Worm (Caenorhabditis elegans): ENCODE results near the gene srh-292.

DNA sequence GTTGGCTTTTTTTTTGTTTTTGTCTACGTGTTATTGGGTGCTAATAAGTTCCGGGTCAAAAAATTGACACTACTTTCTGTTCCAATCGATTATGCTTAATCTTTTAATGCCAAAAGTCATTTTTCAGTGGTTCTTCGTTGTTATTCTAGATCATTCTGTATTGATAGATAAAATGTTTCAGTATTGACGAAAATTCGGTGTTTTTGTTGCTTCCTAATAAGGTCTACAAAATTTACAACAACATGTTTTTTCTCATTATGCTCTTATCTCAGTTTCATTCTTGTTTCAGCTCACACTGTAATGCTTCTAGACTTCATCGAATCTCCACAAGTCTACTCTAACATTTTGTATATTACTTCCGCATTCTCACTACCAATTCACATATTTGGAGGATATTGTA, 28.8 kb downstream of the srh-292 start, which contains the start of gene srh-303:
- TF ChIP-seq pha-4 (tag; optimal IDR thresholded peaks at IDR 0.05) = no peak
- TF ChIP-seq lsy-12 (tag; optimal IDR thresholded peaks at IDR 0.05) = no peak
- no peak for TF ChIP-seq aly-2 (tag; optimal IDR thresholded peaks at IDR 0.05)
- TF ChIP-seq fos-1 (tag; optimal IDR thresholded peaks at IDR 0.05) = no peak
- TF ChIP-seq mdl-1 (tag; optimal IDR thresholded peaks at IDR 0.05) = no peak
- TF ChIP-seq lin-15B (tag; optimal IDR thresholded peaks at IDR 0.05) = no peak
- TF ChIP-seq R02D3.7 (tag; optimal IDR thresholded peaks at IDR 0.05) = no peak
- TF ChIP-seq elt-3 (tag; optimal IDR thresholded peaks at IDR 0.05) = no peak
- no peak for TF ChIP-seq ZK546.5 (tag; optimal IDR thresholded peaks at IDR 0.05)
- no peak for TF ChIP-seq ztf-11 (tag; optimal IDR thresholded peaks at IDR 0.05)
- TF ChIP-seq elt-2 (tag; optimal IDR thresholded peaks at IDR 0.05) = no peak
- TF ChIP-seq nhr-12 (tag; optimal IDR thresholded peaks at IDR 0.05) = no peak
- no peak for TF ChIP-seq ama-1 (optimal IDR thresholded peaks at IDR 0.05)

Data from whole organism, L3 larva.